Fruit fly (Drosophila melanogaster): ENCODE results near the gene CG4119.

CG4119 gene

dm6 chrX:5718476-5719012, 52.7 kb downstream of the CG4119 start (continued):
- TF ChIP-seq CG7745 (tag; optimal IDR thresholded peaks at IDR 0.05) (no peak), tna (GFP tag; IDR thresholded peaks at IDR 0.05; ENCODE audit: partially characterized antibody) (no peak), al (GFP tag; IDR thresholded peaks at IDR 0.05) (peak; percentile 72), Hr51 (GFP tag; optimal IDR thresholded peaks at IDR 0.05) (peak in 1 of 2 experiments; percentile 53), CG3726 (GFP tag; IDR thresholded peaks at IDR 0.05) (no peak), CG15073 (GFP tag; optimal IDR thresholded peaks at IDR 0.05) (no peak), luna (GFP tag; optimal IDR thresholded peaks at IDR 0.05) (no peak), ewg (GFP tag; optimal IDR thresholded peaks at IDR 0.05) (no peak), Doc3 (GFP tag; IDR thresholded peaks at IDR 0.05; ENCODE audit: partially characterized antibody) (no peak), Sox100B (GFP tag; optimal IDR thresholded peaks at IDR 0.05) (no peak), lbe (GFP tag; optimal IDR thresholded peaks at IDR 0.05) (peak; percentile 67), CG2199 (GFP tag; IDR thresholded peaks at IDR 0.05) (no peak), gfzf (GFP tag; optimal IDR thresholded peaks at IDR 0.05) (no peak), Sry-β (GFP tag; optimal IDR thresholded peaks at IDR 0.05) (no peak), sisA (GFP tag; IDR thresholded peaks at IDR 0.05) (peak; percentile 57), Hmx (GFP tag; optimal IDR thresholded peaks at IDR 0.05) (no peak), Hey (tag; optimal IDR thresholded peaks at IDR 0.05) (no peak), CG9437 (GFP tag; optimal IDR thresholded peaks at IDR 0.05) (peak; percentile 42), ara (GFP tag; IDR thresholded peaks at IDR 0.05) (no peak), CG4854 (GFP tag; optimal IDR thresholded peaks at IDR 0.05) (no peak), CG11696 (GFP tag; IDR thresholded peaks at IDR 0.05) (0 out of 2 replicates have a peak, but pooled peaks have one; percentile 12), slou (GFP tag; optimal IDR thresholded peaks at IDR 0.05) (no peak), CG13775 (GFP tag; optimal IDR thresholded peaks at IDR 0.05) (peak; percentile 35), Hr78 (GFP tag; optimal IDR thresholded peaks at IDR 0.05) (no peak), CG5245 (GFP tag; optimal IDR thresholded peaks at IDR 0.05) (peak; percentile 8), ato (GFP tag; IDR thresholded peaks at IDR 0.05; ENCODE audit: partially characterized antibody) (no peak), Optix (GFP tag; IDR thresholded peaks at IDR 0.05) (peak; percentile 23; the same call in 1 of the 3 replicates)

Data from whole organism, embryonic.